Worm (Caenorhabditis elegans): ENCODE results near the gene mars-1.

The mars-1 gene

ce11 chrIV:11668001-11668400, 32.7 kb upstream of the mars-1 start, which contains the start of gene atg-4.2:
atg-4.2 (plus strand) TSS chrIV:11668024.
- TF ChIP-seq lsy-2 (tag; optimal IDR thresholded peaks at IDR 0.05) (no peak), nhr-10 (tag; optimal IDR thresholded peaks at IDR 0.05) (no peak), elt-3 (tag; optimal IDR thresholded peaks at IDR 0.05) (no peak)

DNA sequence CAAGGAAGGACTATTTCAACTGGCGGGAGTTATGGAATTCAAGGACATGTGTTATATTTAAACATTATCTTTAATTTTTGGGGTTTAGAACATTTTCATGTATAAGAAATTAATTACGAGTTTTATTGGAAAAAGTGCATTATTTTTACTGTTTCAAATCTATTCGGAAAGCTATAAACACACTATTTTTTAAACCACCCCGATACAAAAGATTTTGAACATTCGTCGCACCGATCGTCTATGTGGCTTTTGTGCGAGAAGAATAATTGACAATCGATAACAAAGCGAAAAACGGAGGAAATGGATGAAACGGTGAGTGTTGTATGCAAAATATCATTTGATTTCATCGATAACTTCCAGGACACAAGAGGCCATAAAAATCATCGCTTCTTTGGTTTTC, 29.7 kb upstream of the mars-1 start, which contains the start of gene ZK809.9:
Gene ZK809.9, plus strand, starts transcription at position 301 of the 400 bp plus-strand sequence.
- no peak for TF ChIP-seq ceh-16 (tag; optimal IDR thresholded peaks at IDR 0.05)
- TF ChIP-seq mab-5 (tag; optimal IDR thresholded peaks at IDR 0.05), result no peak
- TF ChIP-seq sem-4 (tag; optimal IDR thresholded peaks at IDR 0.05), result no peak
- no peak for TF ChIP-seq nhr-23 (tag; optimal IDR thresholded peaks at IDR 0.05)
- TF ChIP-seq elt-1 (tag; optimal IDR thresholded peaks at IDR 0.05), result no peak
- TF ChIP-seq lin-11 (tag; optimal IDR thresholded peaks at IDR 0.05), result no peak
- no peak for TF ChIP-seq skn-1 (tag; optimal IDR thresholded peaks at IDR 0.05)
- no peak for TF ChIP-seq lin-13 (GFP tag; optimal IDR thresholded peaks at IDR 0.05)
- TF ChIP-seq nhr-21 (tag; optimal IDR thresholded peaks at IDR 0.05), result no peak
- no peak for TF ChIP-seq nhr-10 (tag; optimal IDR thresholded peaks at IDR 0.05)
- no peak for TF ChIP-seq ceh-82 (tag; optimal IDR thresholded peaks at IDR 0.05)
- TF ChIP-seq mdl-1 (tag; optimal IDR thresholded peaks at IDR 0.05), result no peak
- no peak for TF ChIP-seq nhr-237 (tag; optimal IDR thresholded peaks at IDR 0.05)
- TF ChIP-seq ztf-4 (tag; optimal IDR thresholded peaks at IDR 0.05), result no peak
- TF ChIP-seq nhr-6 (tag; optimal IDR thresholded peaks at IDR 0.05), result no peak
- no peak for TF ChIP-seq unc-62 (GFP tag; optimal IDR thresholded peaks at IDR 0.05)
- no peak for TF ChIP-seq ZK546.5 (tag; optimal IDR thresholded peaks at IDR 0.05)
- no peak for TF ChIP-seq nhr-77 (tag; optimal IDR thresholded peaks at IDR 0.05)

DNA sequence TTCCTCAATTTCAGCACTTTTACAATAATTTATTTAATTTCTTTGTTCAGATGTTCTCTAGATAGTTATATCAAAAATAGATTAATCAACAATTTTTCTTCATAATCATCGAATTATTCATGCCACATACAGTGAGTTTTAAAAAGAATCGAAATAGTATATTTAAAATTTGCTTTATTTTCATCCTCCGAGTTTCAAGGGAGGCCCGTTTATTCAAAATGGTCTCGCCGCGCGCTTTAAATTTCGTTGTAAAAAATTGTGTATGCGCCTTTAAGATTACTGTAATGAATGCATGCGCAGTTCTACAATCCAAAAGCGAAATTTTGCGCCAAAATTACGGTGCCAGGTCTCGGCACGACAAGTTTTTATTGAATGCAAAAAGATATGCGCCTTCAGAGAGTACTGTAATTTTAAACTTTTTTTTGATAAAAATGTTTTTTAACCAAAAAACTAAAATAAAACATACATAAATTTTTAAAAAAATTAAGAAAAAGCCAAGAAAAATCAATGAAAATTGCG, 24.6 kb upstream of the mars-1 start, which contains the start of gene ZK792.1:
Gene ZK792.1, plus strand, starts transcription at position 51 of the 519 bp plus-strand sequence.
- TF ChIP-seq snpc-4 (tag; optimal IDR thresholded peaks at IDR 0.05), result no peak
- no peak for TF ChIP-seq egl-27 (tag; optimal IDR thresholded peaks at IDR 0.05)
- no peak for TF ChIP-seq mab-5 (tag; optimal IDR thresholded peaks at IDR 0.05)
- TF ChIP-seq Y55F3AM.14 (GFP tag; optimal IDR thresholded peaks at IDR 0.05), result no peak
- no peak for TF ChIP-seq nhr-6 (tag; optimal IDR thresholded peaks at IDR 0.05)
- TF ChIP-seq lsy-2 (tag; optimal IDR thresholded peaks at IDR 0.05), result no peak
- TF ChIP-seq lin-13 (GFP tag; optimal IDR thresholded peaks at IDR 0.05), result no peak
- TF ChIP-seq nhr-129 (tag; optimal IDR thresholded peaks at IDR 0.05), result no peak
- TF ChIP-seq ceh-16 (tag; optimal IDR thresholded peaks at IDR 0.05), result no peak
- TF ChIP-seq sem-4 (tag; optimal IDR thresholded peaks at IDR 0.05), result no peak
- no peak for TF ChIP-seq C34F6.9 (tag; optimal IDR thresholded peaks at IDR 0.05)
- no peak for TF ChIP-seq nhr-77 (tag; optimal IDR thresholded peaks at IDR 0.05)
- TF ChIP-seq sma-9 (GFP tag; optimal IDR thresholded peaks at IDR 0.05), result no peak
- TF ChIP-seq sma-9 (tag; optimal IDR thresholded peaks at IDR 0.05), result no peak
- no peak for TF ChIP-seq skn-1 (tag; optimal IDR thresholded peaks at IDR 0.05)
- no peak for TF ChIP-seq nhr-237 (tag; optimal IDR thresholded peaks at IDR 0.05)
- no peak for TF ChIP-seq ztf-11 (tag; optimal IDR thresholded peaks at IDR 0.05)
- no peak for TF ChIP-seq ztf-1 (GFP tag; conservative IDR thresholded peaks at IDR 0.05)

DNA sequence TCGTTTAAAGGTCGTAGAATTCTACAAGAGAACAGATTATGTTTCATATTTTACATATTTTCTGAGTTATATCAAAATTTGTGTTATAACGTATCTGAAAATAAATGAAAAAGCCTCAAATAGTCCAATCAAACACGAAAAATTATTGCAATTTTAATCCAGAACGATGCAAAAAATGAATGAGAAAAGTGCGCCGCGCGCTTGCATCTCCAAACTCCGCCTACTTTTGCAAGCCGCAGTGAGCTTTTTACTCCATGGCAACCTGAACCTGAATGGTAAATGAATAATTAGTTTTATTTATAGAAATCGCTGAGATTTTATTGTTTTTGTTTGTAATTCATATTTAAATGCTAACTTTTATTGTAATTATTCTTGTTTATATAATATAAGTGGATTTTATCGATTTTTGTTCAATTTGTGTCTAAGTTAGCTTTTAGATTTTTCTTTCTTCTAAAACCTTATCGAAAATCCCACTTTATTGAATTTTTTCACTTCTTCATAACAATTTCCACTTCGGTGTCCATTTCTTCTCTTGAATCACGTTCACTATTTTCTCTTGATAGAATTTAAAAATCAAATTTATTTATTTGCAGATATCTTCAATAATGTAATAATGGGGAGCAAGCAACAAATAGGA, 21.0 kb upstream of the mars-1 start, which contains the start of gene ZK809.5:
Gene ZK809.5, plus strand, starts transcription at position 587 of the 637 bp plus-strand sequence.
- TF ChIP-seq unc-55 (GFP tag; optimal IDR thresholded peaks at IDR 0.05), result peak; percentile 37
- TF ChIP-seq lin-11 (tag; optimal IDR thresholded peaks at IDR 0.05), result peak; percentile 16
- peak in 1 of 2 experiments; percentile 23 for TF ChIP-seq lsy-2 (tag; optimal IDR thresholded peaks at IDR 0.05)
- no peak for TF ChIP-seq zag-1 (tag; optimal IDR thresholded peaks at IDR 0.05)
- no peak for TF ChIP-seq ztf-1 (GFP tag; conservative IDR thresholded peaks at IDR 0.05)

ce11 chrIV:11655370-11655769, 20.1 kb upstream of the mars-1 start, which contains the start of gene ent-1:
ent-1 (minus strand) TSS chrIV:11655470.
- no peak for TF ChIP-seq alr-1 (tag; optimal IDR thresholded peaks at IDR 0.05)
- TF ChIP-seq ztf-11 (tag; optimal IDR thresholded peaks at IDR 0.05), result no peak
- TF ChIP-seq lsy-2 (tag; optimal IDR thresholded peaks at IDR 0.05), result peak in 1 of 2 experiments; percentile 4
- TF ChIP-seq peb-1 (tag; optimal IDR thresholded peaks at IDR 0.05), result no peak

Measured in whole organism, L2 larva.